Fruit fly (Drosophila melanogaster): ENCODE results near the gene CG32024.

- TF ChIP-seq Pif1B (GFP tag; optimal IDR thresholded peaks at IDR 0.05) (no peak), fd96Ca (GFP tag; IDR thresholded peaks at IDR 0.05) (no peak)
These were observed 33.7 kb upstream of the CG32024 start for dm6 chr3L:8773713-8774112.
